Worm (Caenorhabditis elegans) whole organism, L4 larva: ENCODE results near the gene cyy-1.

Experiments
- D1046.2 ChIP-seq: fragments of 200-800 bp; sonication (Bioruptor generic); IDR thresholded peaks from 2 replicates; pipeline ENCODE4 v1.3.6; 2022; ENCODE audit warnings: missing genetic modification characterization, missing compliant biosample characterization
- F10B5.3 ChIP-seq: sonication (generic microtip); optimal IDR thresholded peaks from 2 replicates; lab custom pipeline; 2016; ENCODE audit warnings: mild to moderate bottlenecking, missing genetic modification characterization, missing compliant biosample characterization
- F26F4.8 ChIP-seq: fragments of 200-800 bp; sonication (Bioruptor generic); conservative IDR thresholded peaks from 2 replicates; pipeline ENCODE4 v1.3.6; 2022; ENCODE audit warnings: missing genetic modification characterization, missing compliant biosample characterization
- F37D6.2 ChIP-seq: sonication (generic microtip); optimal IDR thresholded peaks from 2 replicates; lab custom pipeline; 2016; ENCODE audit warnings: mild to moderate bottlenecking, missing genetic modification characterization, missing compliant biosample characterization
- F49E8.2 ChIP-seq: sonication (generic microtip); optimal IDR thresholded peaks from 2 replicates; lab custom pipeline; 2016; ENCODE audit warnings: missing compliant biosample characterization, mild to moderate bottlenecking, missing genetic modification characterization, borderline replicate concordance
- Y105C5A.15 ChIP-seq: fragments of 200-800 bp; sonication (Bioruptor generic); IDR thresholded peaks from 2 replicates; pipeline ENCODE4 v1.3.6; 2022; ENCODE audit warnings: missing genetic modification characterization, missing compliant biosample characterization
- Y48G9A.11 ChIP-seq: fragments of 200-800 bp; sonication (Bioruptor generic); IDR thresholded peaks from 2 replicates; pipeline ENCODE4 v1.3.6; 2022; ENCODE audit warnings: missing genetic modification reagents, missing genetic modification characterization, missing compliant biosample characterization
- Y5F2A.4 ChIP-seq: fragments of 200-800 bp; sonication (Bioruptor generic); optimal IDR thresholded peaks from 2 replicates; lab custom pipeline; 2018; ENCODE audit warnings: mild to moderate bottlenecking, missing genetic modification characterization, missing compliant biosample characterization
- Y75B8A.6 ChIP-seq: fragments of 200-800 bp; sonication (Bioruptor generic); IDR thresholded peaks from 2 replicates; pipeline ENCODE4 v1.3.6; 2022; ENCODE audit warnings: missing genetic modification reagents, missing genetic modification characterization, missing compliant biosample characterization
- aha-1 ChIP-seq: fragments of 150-350 bp; peaks from one replicate; lab custom pipeline; 2014; ENCODE audit warnings: missing biosample characterization, missing genetic modification characterization
- ceh-20 ChIP-seq: fragments of 200-800 bp; sonication (Bioruptor generic); IDR thresholded peaks from 2 replicates; pipeline ENCODE4 v1.3.6; 2022; ENCODE audit warnings: missing genetic modification reagents, missing genetic modification characterization, missing compliant biosample characterization
- ceh-44 ChIP-seq: fragments of 200-800 bp; sonication (Bioruptor generic); IDR thresholded peaks from 2 replicates; pipeline ENCODE4 v1.3.6; 2022; ENCODE audit warnings: missing genetic modification reagents, missing genetic modification characterization, missing compliant biosample characterization
- ces-1 ChIP-seq: fragments of 150-350 bp; sonication (generic microtip); optimal IDR thresholded peaks from 4 replicates; lab custom pipeline; 2014; ENCODE audit warnings: missing biosample characterization, missing genetic modification reagents, missing genetic modification characterization
- cey-2 ChIP-seq: sonication (generic microtip); optimal IDR thresholded peaks from 3 replicates; lab custom pipeline; 2017; ENCODE audit warnings: missing genetic modification characterization, mild to moderate bottlenecking, missing compliant biosample characterization, antibody characterized with exemption, borderline replicate concordance; ENCODE audit not compliant: insufficient read depth
- ctbp-1 ChIP-seq: fragments of 200-800 bp; sonication (Bioruptor generic); IDR thresholded peaks from 2 replicates; pipeline ENCODE4 v1.3.6; 2022; ENCODE audit warnings: missing genetic modification reagents, missing genetic modification characterization, missing compliant biosample characterization
- daf-8 ChIP-seq: fragments of 200-800 bp; sonication (Bioruptor generic); IDR thresholded peaks from 2 replicates; pipeline ENCODE4 v1.3.6; 2022; ENCODE audit warnings: missing genetic modification characterization, missing compliant biosample characterization
- dmd-9 ChIP-seq: fragments of 200-800 bp; sonication (Bioruptor generic); IDR thresholded peaks from 2 replicates; pipeline ENCODE4 v1.3.6; 2022; ENCODE audit warnings: missing genetic modification reagents, missing genetic modification characterization, missing compliant biosample characterization
- dpl-1 ChIP-seq: fragments of 150-350 bp; optimal IDR thresholded peaks from 2 replicates; lab custom pipeline; 2014; ENCODE audit warnings: missing biosample characterization, missing genetic modification reagents, missing genetic modification characterization
- duxl-1 ChIP-seq: sonication (generic microtip); optimal IDR thresholded peaks from 2 replicates; lab custom pipeline; 2016; ENCODE audit warnings: mild to moderate bottlenecking, missing genetic modification characterization, moderate library complexity, missing compliant biosample characterization; ENCODE audit not compliant: poor library complexity
- dve-1 ChIP-seq: sonication (generic microtip); optimal IDR thresholded peaks from 2 replicates; lab custom pipeline; 2017; ENCODE audit warnings: antibody characterized with exemption, mild to moderate bottlenecking, missing genetic modification characterization, missing compliant biosample characterization; ENCODE audit not compliant: insufficient read depth
- egl-27 ChIP-seq: sonication (generic microtip); optimal IDR thresholded peaks from 3 replicates; lab custom pipeline; 2017; ENCODE audit warnings: missing biosample characterization, missing genetic modification reagents, missing genetic modification characterization
- fkh-10 ChIP-seq: fragments of 150-350 bp; optimal IDR thresholded peaks from 2 replicates; lab custom pipeline; 2014; ENCODE audit warnings: missing biosample characterization, missing genetic modification reagents, missing genetic modification characterization
- fos-1 ChIP-seq: fragments of 150-350 bp; optimal IDR thresholded peaks from 2 replicates; lab custom pipeline; 2014; ENCODE audit warnings: missing biosample characterization, missing genetic modification characterization
- hlh-30 ChIP-seq: sonication (generic microtip); optimal IDR thresholded peaks from 2 replicates; lab custom pipeline; 2017; ENCODE audit warnings: antibody characterized with exemption, mild to moderate bottlenecking, missing genetic modification characterization, missing compliant biosample characterization; ENCODE audit not compliant: insufficient read depth
- hmg-1.1 ChIP-seq: fragments of 200-800 bp; sonication (Bioruptor generic); IDR thresholded peaks from 2 replicates; pipeline ENCODE4 v1.3.6; 2022; ENCODE audit warnings: missing genetic modification reagents, missing genetic modification characterization, missing compliant biosample characterization
- lim-7 ChIP-seq: fragments of 200-800 bp; sonication (Bioruptor generic); IDR thresholded peaks from 2 replicates; pipeline ENCODE4 v1.3.6; 2022; ENCODE audit warnings: missing genetic modification characterization, missing compliant biosample characterization
- lin-13 ChIP-seq: fragments of 150-350 bp; optimal IDR thresholded peaks from 2 replicates; lab custom pipeline; 2014; ENCODE audit warnings: missing biosample characterization, missing genetic modification reagents, missing genetic modification characterization
- lsy-2 ChIP-seq, 2 experiments: fragments of 150-350 bp in 1 of 2; sonication (generic microtip) in 1 of 2; optimal IDR thresholded peaks; 2 replicates each; lab custom pipeline; 2014 to 2017; ENCODE audit warnings: missing biosample characterization in 2 of 2, missing genetic modification characterization in 2 of 2
- madf-9 ChIP-seq: fragments of 200-800 bp; sonication (Bioruptor generic); conservative IDR thresholded peaks from 2 replicates; pipeline ENCODE4 v1.3.6; 2022; ENCODE audit warnings: missing genetic modification reagents, missing genetic modification characterization, missing compliant biosample characterization
- mdt-29 ChIP-seq: fragments of 200-800 bp; sonication (Bioruptor generic); IDR thresholded peaks from 2 replicates; pipeline ENCODE4 v1.3.6; 2022; ENCODE audit warnings: missing genetic modification reagents, missing genetic modification characterization, missing compliant biosample characterization
- mep-1 ChIP-seq: fragments of 150-350 bp; sonication (generic microtip); optimal IDR thresholded peaks from 3 replicates; lab custom pipeline; 2014; ENCODE audit warnings: missing biosample characterization, missing genetic modification characterization
- nhr-11 ChIP-seq: fragments of 150-350 bp; optimal IDR thresholded peaks from 2 replicates; lab custom pipeline; 2014; ENCODE audit warnings: missing biosample characterization, missing genetic modification characterization
- nhr-111 ChIP-seq: fragments of 200-800 bp; sonication (Bioruptor generic); optimal IDR thresholded peaks from 2 replicates; lab custom pipeline; 2018; ENCODE audit warnings: mild to moderate bottlenecking, missing genetic modification characterization, missing compliant biosample characterization
- nhr-25 ChIP-seq: sonication (generic microtip); optimal IDR thresholded peaks from 2 replicates; lab custom pipeline; 2017; ENCODE audit warnings: missing genetic modification characterization, mild to moderate bottlenecking, missing compliant biosample characterization, antibody characterized with exemption, moderate library complexity, borderline replicate concordance; ENCODE audit not compliant: insufficient read depth
- nhr-28 ChIP-seq: fragments of 150-350 bp; optimal IDR thresholded peaks from 2 replicates; lab custom pipeline; 2014; ENCODE audit warnings: missing biosample characterization, missing genetic modification characterization
- nhr-41 ChIP-seq: fragments of 200-800 bp; sonication (Bioruptor generic); IDR thresholded peaks from 2 replicates; pipeline ENCODE4 v1.3.6; 2022; ENCODE audit warnings: missing genetic modification reagents, missing genetic modification characterization, missing compliant biosample characterization
- nhr-77 ChIP-seq: fragments of 150-350 bp; optimal IDR thresholded peaks from 2 replicates; lab custom pipeline; 2014; ENCODE audit warnings: missing biosample characterization, missing genetic modification characterization
- pha-4 ChIP-seq, 2 experiments: fragments of 150-350 bp in 1 of 2; fragments of 200-800 bp in 1 of 2; sonication (Bioruptor generic) in 1 of 2; IDR thresholded peaks in 1 of 2; optimal IDR thresholded peaks in 1 of 2; 2 replicates each; pipeline versions ENCODE4 v1.3.6 to Lab custom; 2014 to 2022; ENCODE audit warnings: missing genetic modification characterization in 2 of 2, missing genetic modification reagents in 2 of 2, missing biosample characterization in 1 of 2, missing compliant biosample characterization in 1 of 2
- saeg-2 ChIP-seq: fragments of 200-800 bp; sonication (Bioruptor generic); IDR thresholded peaks from 2 replicates; pipeline ENCODE4 v1.3.6; 2022; ENCODE audit warnings: missing genetic modification reagents, missing genetic modification characterization, missing compliant biosample characterization
- snpc-1.2 ChIP-seq: fragments of 200-800 bp; sonication (Bioruptor generic); IDR thresholded peaks from 2 replicates; pipeline ENCODE4 v1.3.6; 2022; ENCODE audit warnings: missing genetic modification reagents, missing genetic modification characterization, missing compliant biosample characterization
- spr-1 ChIP-seq: sonication (generic microtip); optimal IDR thresholded peaks from 2 replicates; lab custom pipeline; 2016; ENCODE audit warnings: mild to moderate bottlenecking, missing genetic modification characterization, missing compliant biosample characterization
- spr-3 ChIP-seq: fragments of 200-800 bp; sonication (Bioruptor generic); optimal IDR thresholded peaks from 2 replicates; lab custom pipeline; 2018; ENCODE audit warnings: mild to moderate bottlenecking, missing genetic modification characterization, missing compliant biosample characterization
- tra-1 ChIP-seq: fragments of 200-800 bp; sonication (Bioruptor generic); IDR thresholded peaks from 2 replicates; pipeline ENCODE4 v1.3.6; 2022; ENCODE audit warnings: missing genetic modification reagents, missing genetic modification characterization, missing compliant biosample characterization
- unc-130 ChIP-seq: sonication (generic microtip); optimal IDR thresholded peaks from 2 replicates; lab custom pipeline; 2016; ENCODE audit warnings: missing genetic modification reagents, missing genetic modification characterization, missing compliant biosample characterization
- unc-39 ChIP-seq: sonication (generic microtip); optimal IDR thresholded peaks from 2 replicates; lab custom pipeline; 2017; ENCODE audit warnings: missing biosample characterization, missing genetic modification characterization
- zfp-3 ChIP-seq: fragments of 200-800 bp; sonication (Bioruptor generic); conservative IDR thresholded peaks from 2 replicates; pipeline ENCODE4 v1.3.6; 2022; ENCODE audit warnings: missing genetic modification reagents, missing genetic modification characterization, missing compliant biosample characterization
- ztf-11 ChIP-seq: fragments of 150-350 bp; optimal IDR thresholded peaks from 2 replicates; lab custom pipeline; 2014; ENCODE audit warnings: missing biosample characterization, missing genetic modification characterization
- ztf-7 ChIP-seq: fragments of 150-350 bp; optimal IDR thresholded peaks from 2 replicates; lab custom pipeline; 2014; ENCODE audit warnings: missing biosample characterization, missing genetic modification characterization

cyy-1 gene

ce11 chrIII:8443557-8444131 is 38.0 kb downstream of the cyy-1 start, which contains the start of gene ufbp-1 (continued):
- peak; percentile 52; the same call in 1 of the 2 replicates for TF ChIP-seq Y75B8A.6
- TF ChIP-seq duxl-1: peak; percentile 60
- TF ChIP-seq ces-1: no peak
- peak; percentile 89 for TF ChIP-seq dve-1 (tag; lab: Kevin White, UChicago)
- no peak for TF ChIP-seq ztf-11 (tag; lab: Kevin White, UChicago)
- peak; percentile 34 for TF ChIP-seq hlh-30 (tag; lab: Kevin White, UChicago)
- TF ChIP-seq lsy-2 (tag; optimal IDR thresholded peaks at IDR 0.05; lab: Kevin White, UChicago): peak in 1 of 2 experiments; percentile 93
- TF ChIP-seq F49E8.2: peak; percentile 62
- TF ChIP-seq Y48G9A.11 (GFP tag; lab: Robert Waterston, UW): peak; percentile 79
- TF ChIP-seq mep-1: peak; percentile 96
- TF ChIP-seq hmg-1.1: peak; percentile 70
- peak; percentile 85; the same call in 1 of the 2 replicates for TF ChIP-seq pha-4 (GFP tag; IDR thresholded peaks at IDR 0.05; lab: Robert Waterston, UW)
- TF ChIP-seq pha-4 (tag; optimal IDR thresholded peaks at IDR 0.05; lab: Kevin White, UChicago): peak; percentile 81
- peak; percentile 82 for TF ChIP-seq ctbp-1 (GFP tag; lab: Robert Waterston, UW)
- TF ChIP-seq cey-2 (tag; lab: Kevin White, UChicago): no peak
- no peak for TF ChIP-seq nhr-25 (tag; lab: Kevin White, UChicago)
- peak; percentile 61 for TF ChIP-seq dpl-1
- TF ChIP-seq nhr-41 (GFP tag; lab: Robert Waterston, UW): peak; percentile 78; the same call in 1 of the 2 replicates
- TF ChIP-seq dmd-9: peak; percentile 18; the same call in 1 of the 2 replicates
- TF ChIP-seq nhr-28 (tag; lab: Kevin White, UChicago): peak; percentile 14
- no peak for TF ChIP-seq unc-39 (tag; lab: Kevin White, UChicago)
- TF ChIP-seq madf-9 (GFP tag; lab: Robert Waterston, UW): 0 out of 2 replicates have a peak, but pooled peaks have one; percentile 24
- no peak for TF ChIP-seq D1046.2 (GFP tag; lab: Robert Waterston, UW)
- TF ChIP-seq daf-8 (GFP tag; lab: Robert Waterston, UW): 0 out of 2 replicates have a peak, but pooled peaks have one; percentile 23
- TF ChIP-seq F10B5.3 (tag; lab: Kevin White, UChicago): no peak
- TF ChIP-seq Y105C5A.15 (GFP tag; lab: Robert Waterston, UW): no peak
- peak; percentile 14; the same call in 1 of the 2 replicates for TF ChIP-seq ceh-44
- TF ChIP-seq tra-1 (GFP tag; lab: Robert Waterston, UW): peak; percentile 78; the same call in 1 of the 2 replicates
- TF ChIP-seq Y5F2A.4 (GFP tag; lab: Kevin White, UChicago): peak; percentile 77
- peak; percentile 84 for TF ChIP-seq lin-13 (GFP tag; lab: Kevin White, UChicago)
- peak; percentile 81 for TF ChIP-seq lim-7
- peak; percentile 57 for TF ChIP-seq spr-3 (GFP tag; lab: Kevin White, UChicago)
- TF ChIP-seq mdt-29 (GFP tag; lab: Robert Waterston, UW): 0 out of 2 replicates have a peak, but pooled peaks have one; percentile 38
- no peak for TF ChIP-seq F26F4.8 (GFP tag; lab: Robert Waterston, UW)
- no peak for TF ChIP-seq aha-1 (tag; lab: Kevin White, UChicago)
- TF ChIP-seq nhr-111 (GFP tag; lab: Kevin White, UChicago): peak; percentile 34
- TF ChIP-seq ztf-7 (tag; lab: Kevin White, UChicago): peak; percentile 63
- peak; percentile 26 for TF ChIP-seq spr-1 (tag; lab: Kevin White, UChicago)
- no peak for TF ChIP-seq nhr-77 (tag; lab: Kevin White, UChicago)
- no peak for TF ChIP-seq fkh-10
- TF ChIP-seq nhr-11 (tag; lab: Kevin White, UChicago): no peak
- no peak for TF ChIP-seq fos-1 (tag; lab: Kevin White, UChicago)
- peak; percentile 74 for TF ChIP-seq saeg-2 (GFP tag; lab: Robert Waterston, UW)
- TF ChIP-seq egl-27 (tag; lab: Kevin White, UChicago): no peak
- TF ChIP-seq F37D6.2 (tag; lab: Kevin White, UChicago): peak; percentile 8
- TF ChIP-seq snpc-1.2 (GFP tag; lab: Robert Waterston, UW): peak; percentile 70
- peak; percentile 96 for TF ChIP-seq zfp-3 (GFP tag; lab: Robert Waterston, UW)
- TF ChIP-seq unc-130: peak; percentile 58
- TF ChIP-seq ceh-20 (GFP tag; lab: Robert Waterston, UW): no peak
